Fruit fly (Drosophila melanogaster) whole organism, pupa: ENCODE measurements around the gene CG3123.

Source experiments
- CG10348 ChIP-seq: fragments of 200-800 bp; sonication (Bioruptor generic); IDR thresholded peaks from 2 replicates; pipeline ENCODE4 v1.3.6; 2022; ENCODE audit warnings: missing biosample characterization, missing genetic modification characterization
- CG12605 ChIP-seq: fragments of 200-800 bp; sonication (Bioruptor generic); IDR thresholded peaks from 2 replicates; pipeline ENCODE4 v1.3.6; 2022; ENCODE audit warnings: missing biosample characterization, missing genetic modification characterization
- CG13204 ChIP-seq: fragments of 200-800 bp; sonication (Bioruptor generic); optimal IDR thresholded peaks from 2 replicates; lab custom pipeline; 2018; ENCODE audit warnings: missing biosample characterization, mild to moderate bottlenecking, missing genetic modification characterization, moderate library complexity
- CG14655 ChIP-seq: fragments of 200-800 bp; sonication (Bioruptor generic); optimal IDR thresholded peaks from 3 replicates; lab custom pipeline; 2017; ENCODE audit warnings: mild to moderate bottlenecking, missing biosample characterization, missing genetic modification reagents, missing genetic modification characterization
- CG15710 ChIP-seq: fragments of 200-800 bp; sonication (Bioruptor generic); optimal IDR thresholded peaks from 2 replicates; lab custom pipeline; 2018; ENCODE audit warnings: missing biosample characterization, mild to moderate bottlenecking, missing genetic modification characterization, moderate library complexity
- CG17806 ChIP-seq: fragments of 200-800 bp; sonication (Bioruptor generic); optimal IDR thresholded peaks from 2 replicates; lab custom pipeline; 2018; ENCODE audit warnings: missing biosample characterization, mild to moderate bottlenecking, missing genetic modification characterization, moderate library complexity
- CG32121 ChIP-seq: fragments of 200-800 bp; sonication (Bioruptor generic); IDR thresholded peaks from 2 replicates; pipeline ENCODE4 v1.3.6; 2022; ENCODE audit warnings: missing biosample characterization, missing genetic modification characterization
- CG34367 ChIP-seq: fragments of 200-800 bp; sonication (Bioruptor generic); optimal IDR thresholded peaks from 2 replicates; lab custom pipeline; 2018; ENCODE audit warnings: missing biosample characterization, mild to moderate bottlenecking, missing genetic modification characterization
- CG4496 ChIP-seq: fragments of 200-800 bp; sonication (Bioruptor generic); IDR thresholded peaks from 3 replicates; pipeline ENCODE4 v1.3.6; 2022; ENCODE audit warnings: missing biosample characterization, missing genetic modification characterization
- CG8159 ChIP-seq: fragments of 200-800 bp; sonication (Bioruptor generic); optimal IDR thresholded peaks from 3 replicates; lab custom pipeline; 2018; ENCODE audit warnings: missing biosample characterization, mild to moderate bottlenecking, missing genetic modification characterization, moderate library complexity
- CG8301 ChIP-seq: fragments of 200-800 bp; sonication (Bioruptor generic); optimal IDR thresholded peaks from 2 replicates; lab custom pipeline; 2018; ENCODE audit warnings: missing biosample characterization, mild to moderate bottlenecking, missing genetic modification characterization
- CG9948 ChIP-seq: fragments of 200-800 bp; sonication (Bioruptor generic); optimal IDR thresholded peaks from 2 replicates; lab custom pipeline; 2018; ENCODE audit warnings: missing biosample characterization, mild to moderate bottlenecking, missing genetic modification characterization, moderate library complexity
- D1 ChIP-seq: fragments of 200-800 bp; sonication (Bioruptor generic); optimal IDR thresholded peaks from 2 replicates; lab custom pipeline; 2018; ENCODE audit warnings: missing biosample characterization, mild to moderate bottlenecking, missing genetic modification characterization, moderate library complexity
- EcR ChIP-seq: fragments of 200-800 bp; sonication (Bioruptor generic); optimal IDR thresholded peaks from 3 replicates; lab custom pipeline; 2019; ENCODE audit warnings: missing biosample characterization, missing genetic modification characterization, mild to moderate bottlenecking, moderate library complexity, missing genetic modification reagents
- Ets98B ChIP-seq: fragments of 200-800 bp; sonication (Bioruptor generic); IDR thresholded peaks from 2 replicates; pipeline ENCODE4 v1.3.6; 2022; ENCODE audit warnings: missing biosample characterization, missing genetic modification characterization
- Pif1B ChIP-seq: fragments of 200-800 bp; sonication (Bioruptor generic); optimal IDR thresholded peaks from 3 replicates; lab custom pipeline; 2016; ENCODE audit warnings: missing biosample characterization, missing genetic modification characterization
- Snoo ChIP-seq: fragments of 200-800 bp; sonication (Bioruptor generic); optimal IDR thresholded peaks from 3 replicates; lab custom pipeline; 2017; ENCODE audit warnings: missing biosample characterization, mild to moderate bottlenecking, missing genetic modification characterization, inconsistent platforms
- fd96Ca ChIP-seq: fragments of 200-800 bp; sonication (Bioruptor generic); IDR thresholded peaks from 3 replicates; pipeline ENCODE4 v1.3.6; 2022; ENCODE audit warnings: missing biosample characterization, missing genetic modification characterization
- gl ChIP-seq: fragments of 200-800 bp; sonication (Bioruptor generic); optimal IDR thresholded peaks from 2 replicates; lab custom pipeline; 2018; ENCODE audit warnings: missing biosample characterization, mild to moderate bottlenecking, missing genetic modification characterization
- rn ChIP-seq: fragments of 200-800 bp; sonication (Bioruptor generic); IDR thresholded peaks from 2 replicates; pipeline ENCODE4 v1.3.6; 2022; ENCODE audit warnings: missing biosample characterization, missing genetic modification characterization

CG3123 gene

DNA sequence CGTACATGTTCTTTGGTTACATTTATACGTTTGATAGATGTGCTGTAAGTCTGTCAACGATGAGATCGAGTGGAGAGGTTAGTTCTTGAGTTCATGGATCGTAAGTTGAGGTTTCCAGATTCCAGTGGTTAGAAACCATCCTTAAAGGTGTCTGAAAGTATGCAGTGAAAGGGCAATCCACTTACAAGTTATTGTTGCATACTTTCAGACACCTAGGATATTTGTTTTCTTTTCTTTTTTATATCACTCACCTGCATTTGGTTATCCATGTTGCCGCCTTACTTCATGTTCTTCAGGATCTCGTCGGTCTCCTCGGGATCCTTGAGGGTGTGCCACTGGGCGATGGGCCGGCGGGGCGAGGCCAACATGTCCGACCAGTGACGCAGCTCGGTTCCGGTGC lies 42.5 kb downstream of the CG3123 start:
- TF ChIP-seq CG8159 (tag; lab: Kevin White, UChicago): no peak
- TF ChIP-seq CG4496 (GFP tag; lab: Robert Waterston, UW): no peak
- no peak for TF ChIP-seq rn
- no peak for TF ChIP-seq CG17806 (tag; lab: Kevin White, UChicago)
- no peak for TF ChIP-seq gl (tag; lab: Kevin White, UChicago)
- TF ChIP-seq CG8301 (tag; lab: Kevin White, UChicago): no peak
- TF ChIP-seq Pif1B (GFP tag; lab: Kevin White, UChicago): no peak
- no peak for TF ChIP-seq CG9948
- no peak for TF ChIP-seq CG32121
- no peak for TF ChIP-seq Snoo (tag; lab: Kevin White, UChicago)
- TF ChIP-seq EcR: no peak
- TF ChIP-seq CG14655: no peak
- no peak for TF ChIP-seq fd96Ca (GFP tag; lab: Robert Waterston, UW)
- TF ChIP-seq D1: no peak
- TF ChIP-seq CG12605 (GFP tag; lab: Robert Waterston, UW): no peak
- TF ChIP-seq CG34367 (tag; lab: Kevin White, UChicago): no peak
- no peak for TF ChIP-seq CG13204 (GFP tag; lab: Kevin White, UChicago)
- TF ChIP-seq Ets98B (GFP tag; lab: Robert Waterston, UW): no peak
- no peak for TF ChIP-seq CG15710 (tag; lab: Kevin White, UChicago)
- no peak for TF ChIP-seq CG10348 (GFP tag; lab: Robert Waterston, UW)
